Fruit fly (Drosophila melanogaster): Measurements from ENCODE around the gene GNBP1.

GNBP1 gene

DNA sequence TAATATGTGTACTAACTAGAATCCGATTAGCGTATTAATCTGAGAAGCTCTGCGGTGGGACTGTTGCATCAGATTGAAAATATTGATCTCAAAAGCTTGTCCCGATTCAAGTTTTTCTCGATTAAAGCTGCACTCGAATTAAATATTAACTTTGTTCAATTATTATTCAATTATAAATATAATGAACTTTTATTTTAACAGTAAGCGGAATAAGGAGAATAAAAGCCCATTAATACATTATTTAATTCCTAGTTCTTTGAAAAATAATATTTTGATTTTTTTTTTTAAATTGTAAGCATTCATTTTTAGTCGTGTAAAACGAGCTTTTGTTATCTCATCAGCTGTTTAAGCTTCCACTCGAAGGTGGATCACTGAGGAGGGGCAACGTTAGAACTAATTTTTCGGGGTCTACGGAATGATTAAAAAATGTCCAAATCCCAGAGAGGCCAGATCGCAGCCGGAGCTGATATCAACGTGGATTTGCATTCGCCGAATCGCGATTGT lies at the start of gene GNBP1, which contains the start of gene GNBP2:
Gene GNBP1, plus strand, starts transcription at position 438 of the 504 bp plus-strand sequence.
Gene GNBP2, minus strand, starts transcription at position 51 of the 504 bp plus-strand sequence.
- TF ChIP-seq noc (tag; optimal IDR thresholded peaks at IDR 0.05), result peak; percentile 83

DNA sequence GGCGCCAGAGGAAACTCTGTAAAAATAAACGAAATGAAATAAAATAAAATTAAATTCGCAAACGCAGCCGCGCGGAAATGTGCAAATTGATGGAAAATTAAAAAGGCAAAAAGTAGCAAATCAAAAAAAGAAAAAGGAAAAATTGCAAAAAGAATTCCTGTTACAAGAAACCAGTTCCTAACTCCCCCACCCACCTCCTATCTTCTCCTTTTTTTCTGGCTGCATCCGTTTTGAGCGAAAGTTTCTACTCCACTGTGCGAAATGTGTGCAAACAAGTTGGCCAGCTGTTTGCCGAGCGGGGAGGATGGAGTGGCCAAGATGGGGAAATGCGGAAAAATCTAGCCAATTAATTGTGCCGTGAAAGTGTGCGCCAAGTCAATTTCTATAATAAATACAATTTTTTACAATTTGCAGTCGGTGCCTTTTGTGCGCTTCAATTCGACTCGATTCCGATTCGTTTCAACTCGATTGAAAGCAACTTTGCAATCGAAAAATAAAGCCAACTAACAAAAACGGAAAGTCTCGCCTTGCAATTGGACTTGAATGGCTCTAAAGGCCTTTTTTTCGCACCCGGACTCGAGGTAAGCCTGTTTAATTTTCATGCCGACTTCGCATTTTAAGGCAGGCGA lies 49.0 kb upstream of the GNBP1 start:
- TF ChIP-seq noc (tag; optimal IDR thresholded peaks at IDR 0.05), result no peak

DNA sequence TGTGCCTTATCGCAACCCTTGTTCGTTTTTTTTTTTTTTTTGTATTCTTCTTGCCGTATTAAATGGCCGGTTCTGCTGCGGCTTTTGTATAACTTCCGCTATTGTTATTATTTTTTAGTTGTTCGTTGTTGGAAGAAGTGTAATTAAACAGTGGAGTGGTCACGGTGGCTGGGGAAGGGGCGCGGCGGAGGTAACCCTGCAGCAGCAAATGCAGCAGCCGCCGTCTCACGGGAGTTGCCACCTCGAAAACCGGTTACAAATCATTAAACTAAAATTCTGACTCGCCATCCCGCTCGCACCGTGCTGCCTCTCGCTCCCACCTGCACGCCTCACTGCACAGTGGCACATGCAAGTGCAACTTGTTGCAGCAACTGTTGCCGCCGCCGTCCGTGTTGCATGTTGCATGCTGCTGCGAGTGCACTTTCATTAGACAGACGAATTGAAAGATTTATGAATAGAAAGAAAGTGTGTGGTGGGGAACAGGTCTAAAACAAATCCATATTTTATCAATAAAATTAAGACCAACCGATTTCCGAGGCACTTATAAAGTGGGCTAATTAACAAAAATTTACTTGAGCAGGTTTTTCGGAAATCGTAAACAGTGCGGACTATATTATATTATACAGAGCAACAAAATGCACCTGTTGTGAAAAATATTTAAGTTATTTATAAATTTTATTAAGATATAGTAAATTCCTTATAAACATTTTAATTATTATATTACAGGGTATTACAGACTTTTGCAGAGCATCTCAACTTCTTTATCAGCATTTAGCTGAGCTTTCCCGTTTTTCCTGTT lies 47.7 kb upstream of the GNBP1 start:
- no peak for TF ChIP-seq noc (tag; optimal IDR thresholded peaks at IDR 0.05)

DNA sequence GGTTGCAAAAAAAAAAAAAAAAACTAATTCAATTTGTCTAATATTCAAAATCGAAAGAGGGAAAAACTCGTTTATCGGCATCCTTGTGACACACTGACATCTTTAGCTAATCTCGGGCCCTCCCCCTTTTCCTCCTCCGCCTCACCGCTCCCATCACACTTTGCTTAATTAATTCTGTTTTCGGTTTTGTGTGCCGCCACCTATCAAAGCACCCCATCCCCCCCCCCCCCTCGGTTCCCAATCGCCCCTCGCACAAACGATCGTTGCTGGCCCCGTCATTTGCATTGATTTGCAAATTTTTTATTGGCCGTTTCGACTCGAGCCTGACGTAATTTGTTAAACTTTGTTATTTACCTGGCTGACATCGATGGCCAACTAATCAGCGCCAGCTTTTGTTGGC lies 47.1 kb upstream of the GNBP1 start:
- peak; percentile 7 for TF ChIP-seq noc (tag; optimal IDR thresholded peaks at IDR 0.05)

DNA sequence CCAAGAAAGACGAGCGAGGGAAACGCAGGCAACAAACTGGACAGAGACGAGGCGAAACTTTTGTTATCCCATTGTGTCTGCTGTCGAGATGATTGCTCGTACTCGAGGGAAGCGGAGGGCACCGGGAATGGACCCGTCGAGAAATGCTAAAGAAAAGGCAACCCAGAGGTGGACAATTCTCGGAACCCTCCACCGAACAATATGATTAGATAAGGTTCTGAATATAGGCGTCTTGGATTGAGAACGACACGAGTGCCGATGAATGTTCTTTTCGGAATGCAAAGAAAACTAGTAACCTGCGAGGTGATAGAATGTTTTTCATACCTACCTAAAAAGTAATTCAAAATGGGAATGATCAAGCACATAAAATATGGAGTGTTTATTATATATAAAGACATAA lies 45.7 kb upstream of the GNBP1 start:
- TF ChIP-seq noc (tag; optimal IDR thresholded peaks at IDR 0.05), result no peak

DNA sequence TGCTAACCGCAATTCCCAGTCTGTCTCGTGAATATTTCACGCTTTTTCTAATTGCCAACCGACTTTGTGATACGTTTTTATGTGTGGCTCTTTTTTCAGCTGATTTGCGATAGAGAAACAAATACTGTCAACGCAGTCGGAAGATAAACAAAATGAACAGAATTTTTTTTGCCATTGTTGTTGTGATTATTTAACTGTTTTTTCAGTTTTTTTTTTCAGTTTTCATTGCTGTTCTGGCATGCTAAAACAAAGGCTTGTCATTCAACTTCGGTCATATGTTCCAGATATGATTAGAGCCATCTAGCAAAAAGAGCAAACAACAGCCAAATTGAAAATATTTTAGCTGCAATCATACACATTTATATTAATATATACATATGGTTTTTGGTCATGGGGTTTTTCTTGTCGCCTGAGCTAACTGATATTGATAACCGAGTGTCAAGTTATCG lies 43.4 kb upstream of the GNBP1 start:
- peak; percentile 43 for TF ChIP-seq noc (tag; optimal IDR thresholded peaks at IDR 0.05)

DNA sequence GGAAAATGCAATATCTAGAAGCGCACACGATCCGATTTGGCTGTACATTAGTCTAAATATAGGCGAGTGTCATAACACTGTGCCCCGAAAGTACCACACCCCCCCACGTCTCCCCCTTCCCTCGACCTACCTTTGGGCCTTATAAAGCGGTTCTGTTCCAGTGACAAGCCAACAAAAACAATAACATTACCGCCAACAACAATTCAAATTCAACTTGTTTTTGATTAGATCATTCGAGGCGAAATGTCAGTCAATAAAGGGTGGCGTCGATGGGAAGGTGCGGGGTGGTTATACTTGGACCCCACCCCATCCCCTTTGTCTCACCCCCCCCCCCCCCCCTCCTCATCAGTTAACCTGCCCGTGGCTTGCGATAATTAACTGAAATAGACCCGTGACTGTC lies 42.5 kb upstream of the GNBP1 start:
- TF ChIP-seq noc (tag; optimal IDR thresholded peaks at IDR 0.05), result peak; percentile 22

DNA sequence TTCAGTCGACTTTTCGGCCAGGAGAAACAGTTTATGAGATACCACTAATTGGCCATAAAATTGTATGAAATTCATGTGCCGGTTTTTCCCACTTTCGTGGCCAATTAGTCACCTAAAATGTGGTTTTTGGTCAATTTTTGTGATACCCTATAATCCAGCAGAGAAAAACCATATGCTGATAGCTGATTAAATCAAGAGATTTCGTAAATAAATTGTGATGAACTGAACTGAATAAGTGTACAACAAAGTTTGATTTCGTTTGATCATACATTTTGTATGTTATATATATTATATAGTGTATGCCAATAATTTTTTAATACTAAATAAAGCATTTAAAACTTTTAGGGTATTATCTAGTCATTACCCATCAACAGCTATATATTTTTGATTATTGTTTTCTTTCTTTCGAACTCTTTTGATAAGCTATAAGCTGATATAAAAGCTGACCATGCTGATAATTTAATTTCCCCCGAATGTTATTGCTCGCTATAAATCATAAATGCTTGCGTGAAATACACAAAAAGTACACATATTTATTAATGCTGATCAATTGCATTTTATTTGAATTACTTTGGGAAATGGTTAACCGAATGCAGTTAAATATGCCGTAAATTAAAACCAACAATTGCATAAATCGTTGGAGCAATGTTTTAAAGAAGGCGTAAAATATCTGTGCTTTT lies 40.7 kb upstream of the GNBP1 start:
- TF ChIP-seq noc (tag; optimal IDR thresholded peaks at IDR 0.05), result peak; percentile 73

DNA sequence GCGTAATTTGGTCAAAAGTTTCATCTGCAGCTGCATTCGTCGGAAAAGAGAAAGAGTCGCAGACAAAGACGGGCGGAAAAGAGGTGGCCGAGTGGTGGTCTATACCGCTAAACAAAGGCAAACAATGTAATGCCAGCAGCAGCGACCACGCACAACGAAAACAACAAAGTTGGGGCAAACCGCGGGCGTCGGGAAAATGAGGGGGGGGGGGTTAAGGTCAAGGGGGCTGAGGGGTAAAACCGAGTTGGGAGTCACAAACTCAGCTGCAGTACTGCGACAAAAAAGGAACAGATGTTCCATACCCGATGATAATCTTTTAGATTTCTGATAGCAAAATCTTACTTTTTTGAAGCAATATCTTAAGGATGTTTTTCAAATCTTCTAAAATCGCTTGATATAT lies 38.8 kb upstream of the GNBP1 start:
- TF ChIP-seq noc (tag; optimal IDR thresholded peaks at IDR 0.05), result no peak

DNA sequence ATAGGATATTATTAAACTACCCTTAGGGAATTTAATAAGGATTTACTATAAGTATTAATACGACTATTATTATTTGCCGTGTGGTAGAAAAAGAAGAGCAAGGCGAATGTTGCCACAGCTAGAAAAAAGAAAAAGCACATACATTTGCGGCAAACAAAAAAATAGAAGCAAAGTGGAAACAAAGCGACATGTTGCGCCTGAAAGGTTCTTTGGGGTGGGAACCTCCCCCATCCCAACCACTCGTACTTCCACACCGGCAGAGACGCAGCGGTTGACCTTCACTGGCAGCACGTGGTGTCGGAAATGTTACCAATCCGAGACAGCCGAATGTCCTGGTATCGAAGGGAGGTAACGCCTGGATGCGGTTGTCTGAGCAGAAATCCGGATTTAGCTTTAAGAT lies 38.3 kb upstream of the GNBP1 start:
- TF ChIP-seq noc (tag; optimal IDR thresholded peaks at IDR 0.05), result no peak

DNA sequence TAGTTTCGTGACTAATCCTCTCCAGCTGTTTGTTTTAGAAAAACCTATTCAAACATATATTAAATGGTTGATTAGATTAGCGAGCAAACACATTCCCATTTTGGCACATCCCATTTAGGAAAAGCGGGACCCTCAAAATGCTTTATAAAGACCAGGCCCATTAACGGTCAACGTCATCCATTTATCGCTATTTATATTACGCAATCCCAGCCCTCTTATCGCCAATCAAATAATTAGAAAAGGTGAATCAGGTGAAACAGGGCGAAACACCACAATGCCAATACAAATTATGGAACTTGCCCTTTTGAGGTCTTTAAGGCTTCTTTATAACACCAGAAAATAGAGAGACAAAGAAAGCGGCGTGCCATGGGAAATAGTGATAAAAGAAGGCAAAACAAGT lies 37.6 kb upstream of the GNBP1 start:
- no peak for TF ChIP-seq noc (tag; optimal IDR thresholded peaks at IDR 0.05)

DNA sequence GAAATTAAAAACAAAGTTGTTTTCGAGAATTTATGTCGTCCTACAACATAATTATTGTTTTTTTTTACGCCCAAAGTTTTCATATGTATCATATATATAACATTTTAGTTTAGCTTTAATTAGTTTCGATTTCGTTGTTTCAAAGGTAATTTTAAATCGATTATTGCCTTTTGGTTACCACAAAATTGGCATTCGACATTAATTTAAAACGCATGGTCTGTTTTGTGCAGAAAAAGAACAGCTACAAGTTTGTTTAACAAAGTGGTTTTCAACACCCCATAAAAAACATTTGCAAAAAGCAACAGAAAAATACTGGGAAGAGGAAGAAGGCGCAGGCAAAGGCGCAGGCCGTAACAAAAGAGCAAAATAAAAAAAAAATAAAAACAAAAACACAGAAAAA lies 37.1 kb upstream of the GNBP1 start:
- no peak for TF ChIP-seq noc (tag; optimal IDR thresholded peaks at IDR 0.05)

DNA sequence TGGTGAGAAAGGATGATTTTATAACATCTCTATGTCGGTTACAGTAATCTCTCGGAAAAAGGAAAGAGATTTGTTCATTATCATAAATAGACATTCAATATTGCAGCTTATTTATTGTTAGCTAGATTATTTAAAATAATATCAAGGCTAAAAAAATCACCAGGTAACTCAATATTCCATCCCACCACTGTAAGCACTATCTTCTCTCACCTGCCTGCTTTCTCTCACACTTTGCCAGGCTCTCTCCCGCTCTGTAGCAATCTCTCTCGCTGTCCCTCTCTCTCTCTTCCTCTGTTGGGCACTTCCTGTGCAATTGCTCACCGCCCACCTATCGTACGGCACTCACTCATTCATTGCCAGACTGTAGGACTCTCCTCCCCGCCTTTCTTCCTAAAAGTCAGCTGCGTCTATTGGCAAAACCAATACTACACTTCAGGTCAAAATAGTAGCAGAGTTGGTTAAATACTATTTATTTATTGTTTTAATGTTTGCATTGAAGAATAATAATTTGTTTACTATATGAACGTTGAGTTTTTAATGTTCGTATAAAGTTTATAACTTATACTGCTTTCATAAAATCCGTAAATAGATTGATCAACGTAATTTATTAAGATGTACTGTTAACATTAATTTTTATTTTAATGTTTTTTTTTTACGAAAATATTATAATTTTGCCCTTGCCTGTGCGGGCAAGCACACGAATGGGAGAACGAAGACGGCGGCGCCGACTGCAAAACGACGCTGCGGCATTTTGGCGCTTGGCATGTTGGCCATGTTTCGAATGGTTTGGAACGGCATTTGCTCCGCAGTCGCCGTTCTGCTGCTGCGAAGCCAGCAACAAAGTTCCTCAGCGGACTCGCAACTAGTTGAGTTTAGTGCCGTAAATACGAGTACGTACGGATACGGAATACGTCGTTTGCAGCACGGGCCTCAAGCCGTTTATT lies 34.7 kb upstream of the GNBP1 start:
- TF ChIP-seq noc (tag; optimal IDR thresholded peaks at IDR 0.05), result peak; percentile 97

DNA sequence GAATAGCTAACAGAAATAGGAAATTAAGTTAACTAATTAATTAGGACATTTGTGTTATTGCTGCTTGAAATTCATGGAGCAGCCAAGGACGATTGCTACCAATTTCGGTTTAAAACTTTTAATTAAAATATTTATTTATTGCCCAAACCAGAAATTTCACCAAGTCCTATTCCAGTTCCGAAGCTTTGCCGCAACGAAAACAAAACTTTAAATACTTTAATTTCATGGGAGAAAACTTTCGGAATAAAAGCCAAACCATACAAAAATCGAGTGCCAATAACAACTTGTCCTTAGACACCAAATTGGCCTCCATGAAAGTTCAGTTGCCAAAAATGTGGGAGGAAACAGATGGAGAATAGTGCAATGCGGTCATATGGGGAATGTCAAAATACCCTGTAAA lies 32.4 kb upstream of the GNBP1 start:
- TF ChIP-seq noc (tag; optimal IDR thresholded peaks at IDR 0.05), result no peak

DNA sequence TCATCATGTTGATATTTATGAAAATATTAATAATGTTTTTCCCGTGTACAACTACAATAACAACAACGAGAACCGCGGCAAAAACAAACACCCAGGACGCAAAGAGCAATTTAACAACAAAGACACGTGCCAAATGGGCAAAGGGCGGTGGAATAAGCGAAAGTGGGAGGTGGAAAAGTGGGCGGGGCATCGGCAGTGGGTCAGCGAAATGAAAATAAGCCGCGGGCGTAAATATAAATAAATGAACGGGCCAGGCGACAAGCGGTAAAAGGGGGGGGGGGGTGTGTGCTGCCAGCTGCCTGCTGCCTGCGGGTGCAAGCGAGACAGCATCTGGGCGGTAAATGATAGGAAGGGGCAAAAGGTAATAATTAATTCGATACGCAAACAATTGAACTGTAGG lies 21.9 kb upstream of the GNBP1 start:
- TF ChIP-seq noc (tag; optimal IDR thresholded peaks at IDR 0.05), result no peak

All from whole organism, larva.